Fruit fly (Drosophila melanogaster): Measurements from ENCODE around the gene CG43373.

CG43373 gene

dm6 chr3L:16533932-16534331 lies 9.2 kb downstream of the CG43373 start (continued):
- TF ChIP-seq Oaz (GFP tag; IDR thresholded peaks at IDR 0.05) (peak; percentile 65), CG31388 (GFP tag; optimal IDR thresholded peaks at IDR 0.05) (peak; percentile 33), CG18764 (GFP tag; optimal IDR thresholded peaks at IDR 0.05) (peak; percentile 59), CG1233 (GFP tag; optimal IDR thresholded peaks at IDR 0.05) (peak; percentile 79), CTCF (GFP tag; optimal IDR thresholded peaks at IDR 0.05) (peak; percentile 17), Opbp (GFP tag; IDR thresholded peaks at IDR 0.05; ENCODE audit: partially characterized antibody) (no peak), HHEX (GFP tag; optimal IDR thresholded peaks at IDR 0.05) (peak; percentile 78), CG8089 (GFP tag; optimal IDR thresholded peaks at IDR 0.05) (peak; percentile 63), caup (GFP tag; optimal IDR thresholded peaks at IDR 0.05; ENCODE audit: severe bottlenecking) (peak; percentile 71), stwl (tag; optimal IDR thresholded peaks at IDR 0.05) (no peak), Spps (tag; optimal IDR thresholded peaks at IDR 0.05) (peak; percentile 73), Jarid2 (GFP tag; optimal IDR thresholded peaks at IDR 0.05) (peak; percentile 27), CG9609 (GFP tag; optimal IDR thresholded peaks at IDR 0.05) (no peak), CG15479 (GFP tag; optimal IDR thresholded peaks at IDR 0.05) (no peak), wor (GFP tag; IDR thresholded peaks at IDR 0.05) (peak; percentile 80), CkIIα-i1 (GFP tag; IDR thresholded peaks at IDR 0.05) (no peak), pnt (GFP tag; optimal IDR thresholded peaks at IDR 0.05) (peak; percentile 62), klu (GFP tag; IDR thresholded peaks at IDR 0.05) (peak; percentile 63; the same call in 1 of the 2 replicates), MBD-R2 (GFP tag; IDR thresholded peaks at IDR 0.05) (no peak; the same call in 1 of the 2 replicates), Hmx (GFP tag; optimal IDR thresholded peaks at IDR 0.05) (no peak), sqz (GFP tag; optimal IDR thresholded peaks at IDR 0.05) (peak; percentile 69), trh (GFP tag; optimal IDR thresholded peaks at IDR 0.05) (peak; percentile 51), CG9932 (GFP tag; IDR thresholded peaks at IDR 0.05) (peak; percentile 52), CG32767 (GFP tag; IDR thresholded peaks at IDR 0.05) (peak; percentile 51; the same call in 1 of the 2 replicates), Doc2 (GFP tag; IDR thresholded peaks at IDR 0.05) (0 out of 2 replicates have a peak, but pooled peaks have one; percentile 28), CG10543 (GFP tag; optimal IDR thresholded peaks at IDR 0.05) (peak; percentile 81), ac (GFP tag; optimal IDR thresholded peaks at IDR 0.05) (no peak), ERR (GFP tag; optimal IDR thresholded peaks at IDR 0.05) (no peak), CG12219 (GFP tag; optimal IDR thresholded peaks at IDR 0.05) (peak; percentile 66), Mad (GFP tag; optimal IDR thresholded peaks at IDR 0.05) (peak; percentile 65), CG8478 (optimal IDR thresholded peaks at IDR 0.05) (no peak), CG9727 (GFP tag; optimal IDR thresholded peaks at IDR 0.05) (peak; percentile 84), CG32772 (GFP tag; IDR thresholded peaks at IDR 0.05) (peak; percentile 66; the same call in 1 of the 2 replicates), CG17385 (GFP tag; optimal IDR thresholded peaks at IDR 0.05) (peak; percentile 79), CG9437 (GFP tag; optimal IDR thresholded peaks at IDR 0.05) (peak; percentile 80), CG31224 (GFP tag; IDR thresholded peaks at IDR 0.05) (peak; percentile 35; the same call in 1 of the 2 replicates), CG10959 (GFP tag; IDR thresholded peaks at IDR 0.05) (no peak), lov (optimal IDR thresholded peaks at IDR 0.05) (no peak), lov (GFP tag; IDR thresholded peaks at IDR 0.05) (0 out of 3 replicates have a peak, but pooled peaks have one; percentile 35), CG5180 (GFP tag; optimal IDR thresholded peaks at IDR 0.05) (peak; percentile 68), Elba2 (GFP tag; optimal IDR thresholded peaks at IDR 0.05) (no peak), bsh (GFP tag; optimal IDR thresholded peaks at IDR 0.05) (peak in 1 of 2 experiments; percentile 83), CG2199 (GFP tag; IDR thresholded peaks at IDR 0.05) (no peak), vvl (GFP tag; IDR thresholded peaks at IDR 0.05) (peak; percentile 57; the same call in 1 of the 2 replicates), NC2β (GFP tag; optimal IDR thresholded peaks at IDR 0.05) (peak; percentile 39), eyg (GFP tag; optimal IDR thresholded peaks at IDR 0.05) (peak; percentile 33), CG7963 (GFP tag; IDR thresholded peaks at IDR 0.05; ENCODE audit: partially characterized antibody) (no peak), pan (optimal IDR thresholded peaks at IDR 0.05) (no peak), pan (GFP tag; optimal IDR thresholded peaks at IDR 0.05 in 1 of 2, IDR thresholded peaks at IDR 0.05 in 1 of 2) (peak in 1 of 2 experiments; percentile 52), Hr39 (optimal IDR thresholded peaks at IDR 0.05) (no peak), CG15073 (GFP tag; optimal IDR thresholded peaks at IDR 0.05) (peak; percentile 37), pita (GFP tag; optimal IDR thresholded peaks at IDR 0.05) (no peak), CG11696 (GFP tag; IDR thresholded peaks at IDR 0.05) (no peak)
